Worm (Caenorhabditis elegans) whole organism, L2 larva: Measurements from ENCODE around the gene ZC443.7.
A peak's percentile ranks its signal among the peaks of the same experiment; 100 is the strongest.

Experiments
- F13H6.1 ChIP-seq: sonication (generic microtip); optimal IDR thresholded peaks from 2 replicates; lab custom pipeline; 2016; ENCODE audit warnings: missing genetic modification characterization, missing compliant biosample characterization
- alr-1 ChIP-seq: fragments of 150-350 bp; optimal IDR thresholded peaks from 2 replicates; lab custom pipeline; 2014; ENCODE audit warnings: missing biosample characterization, missing genetic modification characterization
- ama-1 ChIP-seq: fragments of 150-350 bp; optimal IDR thresholded peaks from 2 replicates; lab custom pipeline; 2018; ENCODE audit warnings: inconsistent platforms
- blmp-1 ChIP-seq: sonication (generic microtip); optimal IDR thresholded peaks from 2 replicates; lab custom pipeline; 2017; ENCODE audit warnings: missing genetic modification characterization, mild to moderate bottlenecking, missing compliant biosample characterization, antibody characterized with exemption, moderate library complexity; ENCODE audit not compliant: insufficient read depth
- ceh-16 ChIP-seq: fragments of 150-350 bp; optimal IDR thresholded peaks from 2 replicates; lab custom pipeline; 2014; ENCODE audit warnings: missing biosample characterization, missing genetic modification characterization
- ceh-82 ChIP-seq: fragments of 150-350 bp; optimal IDR thresholded peaks from 2 replicates; lab custom pipeline; 2014; ENCODE audit warnings: missing biosample characterization, missing genetic modification characterization
- elt-1 ChIP-seq: fragments of 150-350 bp; optimal IDR thresholded peaks from 2 replicates; lab custom pipeline; 2014; ENCODE audit warnings: missing biosample characterization, missing genetic modification characterization
- elt-3 ChIP-seq: sonication (generic microtip); optimal IDR thresholded peaks from 2 replicates; lab custom pipeline; 2017; ENCODE audit warnings: missing biosample characterization, missing genetic modification characterization
- fos-1 ChIP-seq: fragments of 150-350 bp; optimal IDR thresholded peaks from 2 replicates; lab custom pipeline; 2014; ENCODE audit warnings: missing biosample characterization, missing genetic modification characterization
- gmeb-1 ChIP-seq: fragments of 150-350 bp; optimal IDR thresholded peaks from 2 replicates; lab custom pipeline; 2014; ENCODE audit warnings: missing biosample characterization, missing genetic modification characterization
- lin-11 ChIP-seq: fragments of 150-350 bp; sonication (generic microtip); optimal IDR thresholded peaks from 2 replicates; lab custom pipeline; 2014; ENCODE audit warnings: missing biosample characterization, missing genetic modification characterization, inconsistent platforms, mixed read lengths
- lsy-2 ChIP-seq, 2 experiments: fragments of 150-350 bp in 1 of 2; sonication (generic microtip) in 1 of 2; optimal IDR thresholded peaks; 2 replicates each; lab custom pipeline; 2014 to 2017; ENCODE audit warnings: missing biosample characterization in 2 of 2, missing genetic modification characterization in 2 of 2
- mab-5 ChIP-seq: fragments of 150-350 bp; optimal IDR thresholded peaks from 2 replicates; lab custom pipeline; 2014; ENCODE audit warnings: missing biosample characterization, missing genetic modification characterization
- mbf-1 ChIP-seq: sonication (generic microtip); optimal IDR thresholded peaks from 2 replicates; lab custom pipeline; 2017; ENCODE audit warnings: missing biosample characterization, missing genetic modification characterization
- nhr-11 ChIP-seq: fragments of 150-350 bp; optimal IDR thresholded peaks from 2 replicates; lab custom pipeline; 2014; ENCODE audit warnings: missing biosample characterization, missing genetic modification characterization
- nhr-129 ChIP-seq: fragments of 150-350 bp; optimal IDR thresholded peaks from 2 replicates; lab custom pipeline; 2014; ENCODE audit warnings: missing biosample characterization, missing genetic modification characterization
- nhr-21 ChIP-seq: fragments of 150-350 bp; optimal IDR thresholded peaks from 2 replicates; lab custom pipeline; 2014; ENCODE audit warnings: missing biosample characterization, missing genetic modification characterization
- nhr-23 ChIP-seq: fragments of 150-350 bp; optimal IDR thresholded peaks from 2 replicates; lab custom pipeline; 2014; ENCODE audit warnings: missing biosample characterization, missing genetic modification reagents, missing genetic modification characterization
- nhr-25 ChIP-seq: fragments of 150-350 bp; sonication (generic microtip); optimal IDR thresholded peaks from 3 replicates; lab custom pipeline; 2014; ENCODE audit warnings: missing biosample characterization, missing genetic modification characterization
- nhr-77 ChIP-seq: fragments of 150-350 bp; optimal IDR thresholded peaks from 2 replicates; lab custom pipeline; 2014; ENCODE audit warnings: missing biosample characterization, missing genetic modification characterization
- peb-1 ChIP-seq: fragments of 150-350 bp; optimal IDR thresholded peaks from 2 replicates; lab custom pipeline; 2014; ENCODE audit warnings: missing biosample characterization, missing genetic modification characterization
- sem-4 ChIP-seq: fragments of 150-350 bp; optimal IDR thresholded peaks from 2 replicates; lab custom pipeline; 2014; ENCODE audit warnings: missing biosample characterization, missing genetic modification reagents, missing genetic modification characterization
- sma-9 ChIP-seq, 2 experiments: fragments of 150-350 bp in 1 of 2; sonication (generic microtip) in 1 of 2; optimal IDR thresholded peaks; 2 replicates each; lab custom pipeline; 2014 to 2016; ENCODE audit warnings: missing genetic modification characterization in 2 of 2, mild to moderate bottlenecking in 1 of 2, missing biosample characterization in 1 of 2, missing compliant biosample characterization in 1 of 2, missing genetic modification reagents in 1 of 2, moderate library complexity in 1 of 2
- unc-39 ChIP-seq: fragments of 150-350 bp; optimal IDR thresholded peaks from 2 replicates; lab custom pipeline; 2014; ENCODE audit warnings: missing biosample characterization, missing genetic modification characterization
- unc-55 ChIP-seq: fragments of 150-350 bp; sonication (generic microtip); optimal IDR thresholded peaks from 3 replicates; lab custom pipeline; 2014; ENCODE audit warnings: missing biosample characterization, missing genetic modification reagents, missing genetic modification characterization
- unc-62 ChIP-seq: fragments of 150-350 bp; optimal IDR thresholded peaks from 2 replicates; lab custom pipeline; 2014; ENCODE audit warnings: missing biosample characterization, missing genetic modification reagents, missing genetic modification characterization
- zag-1 ChIP-seq: fragments of 150-350 bp; optimal IDR thresholded peaks from 2 replicates; lab custom pipeline; 2014; ENCODE audit warnings: missing biosample characterization, missing genetic modification characterization
- ztf-11 ChIP-seq: sonication (generic microtip); optimal IDR thresholded peaks from 2 replicates; lab custom pipeline; 2017; ENCODE audit warnings: missing biosample characterization, missing genetic modification characterization

Gene ZC443.7

DNA sequence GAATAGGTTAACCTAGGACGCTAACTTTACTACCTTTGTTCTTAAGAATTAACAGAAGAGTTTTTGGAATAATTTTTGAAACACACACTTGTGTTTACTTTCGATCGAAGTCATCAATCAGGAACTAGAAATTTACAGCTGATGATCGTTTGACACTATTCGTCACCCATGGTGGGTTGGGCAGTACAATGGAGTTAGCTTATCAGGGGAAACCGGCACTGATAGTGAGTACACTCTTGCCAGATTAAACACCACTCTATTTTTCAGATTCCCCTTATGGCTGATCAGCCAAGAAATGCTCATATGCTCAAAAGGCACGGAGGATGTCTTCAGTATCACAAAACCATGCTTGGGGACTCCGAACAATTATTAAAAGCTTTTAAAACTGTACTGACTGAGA is 15.8 kb downstream of the ZC443.7 start:
- TF ChIP-seq blmp-1 = no peak
- TF ChIP-seq fos-1 = peak; percentile 68
- TF ChIP-seq, all 48 proteins: peak for 1

- TF ChIP-seq gmeb-1 (tag; lab: Kevin White, UChicago) (peak; percentile 5), ztf-11 (tag; lab: Kevin White, UChicago) (no peak), sma-9 (GFP tag; optimal IDR thresholded peaks at IDR 0.05; lab: Kevin White, UChicago) (peak; percentile 15), sma-9 (tag; optimal IDR thresholded peaks at IDR 0.05; lab: Kevin White, UChicago) (no peak), fos-1 (peak; percentile 52)
These were observed 18.5 kb downstream of the ZC443.7 start, which contains the start of gene ugt-16 for ce11 chrV:12824777-12825176. Gene ugt-16 (plus strand): TSS chrV:12825024.

DNA sequence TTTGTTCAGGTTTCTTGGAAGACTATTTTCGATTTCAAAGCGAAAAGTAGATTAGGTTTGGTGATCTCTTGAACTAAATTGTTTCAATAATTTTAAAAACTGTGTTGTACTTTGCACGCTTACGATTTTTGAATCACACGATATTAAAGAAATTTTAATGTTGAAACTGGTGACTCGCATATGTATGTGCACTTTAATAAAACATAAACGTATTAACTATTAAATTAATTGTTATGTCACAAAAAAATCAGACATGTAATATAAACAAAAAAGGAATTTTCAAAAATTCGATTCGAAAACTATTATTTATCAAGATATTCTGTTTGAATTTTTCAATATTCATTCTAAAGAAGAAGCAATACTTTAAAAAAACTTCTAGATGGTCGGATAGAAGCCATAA is 20.9 kb downstream of the ZC443.7 start, which contains the start of gene ugt-15:
Gene ugt-15 (plus strand): TSS at position 301 of the 400 bp plus-strand sequence.
- no peak for TF ChIP-seq nhr-23 (tag; lab: Kevin White, UChicago)
- no peak for TF ChIP-seq elt-3 (tag; lab: Kevin White, UChicago)
- no peak for TF ChIP-seq ceh-82 (tag; lab: Kevin White, UChicago)
- no peak for TF ChIP-seq ceh-16
- no peak for TF ChIP-seq mab-5 (tag; lab: Kevin White, UChicago)
- no peak for TF ChIP-seq sma-9 (GFP tag; optimal IDR thresholded peaks at IDR 0.05; lab: Kevin White, UChicago)
- no peak for TF ChIP-seq sma-9 (tag; optimal IDR thresholded peaks at IDR 0.05; lab: Kevin White, UChicago)

DNA sequence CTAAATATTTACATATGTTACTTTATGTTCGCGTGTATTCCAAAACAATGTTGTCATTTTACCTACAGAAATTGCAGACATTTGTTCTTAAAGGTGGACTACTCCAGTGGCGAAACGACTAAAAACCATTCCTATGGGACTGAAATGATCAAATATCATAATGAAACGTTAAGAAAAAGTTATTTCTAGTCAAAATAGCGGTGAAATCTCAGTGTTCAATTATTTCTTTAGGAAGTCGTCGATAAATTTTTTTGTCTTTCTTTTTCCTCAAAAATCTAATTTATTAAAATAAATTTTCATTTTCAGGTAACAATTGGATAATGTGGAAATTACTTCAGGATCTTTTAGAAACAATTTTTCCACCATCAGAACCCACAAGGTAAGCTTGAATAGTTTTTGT is 29.1 kb downstream of the ZC443.7 start, which contains the start of gene C44H9.4:
Gene C44H9.4 (plus strand): TSS at position 301 of the 400 bp plus-strand sequence.
- no peak for TF ChIP-seq nhr-11 (tag; lab: Kevin White, UChicago)
- no peak for TF ChIP-seq nhr-21 (tag; lab: Kevin White, UChicago)
- TF ChIP-seq, all 48 proteins: peak for 0

DNA sequence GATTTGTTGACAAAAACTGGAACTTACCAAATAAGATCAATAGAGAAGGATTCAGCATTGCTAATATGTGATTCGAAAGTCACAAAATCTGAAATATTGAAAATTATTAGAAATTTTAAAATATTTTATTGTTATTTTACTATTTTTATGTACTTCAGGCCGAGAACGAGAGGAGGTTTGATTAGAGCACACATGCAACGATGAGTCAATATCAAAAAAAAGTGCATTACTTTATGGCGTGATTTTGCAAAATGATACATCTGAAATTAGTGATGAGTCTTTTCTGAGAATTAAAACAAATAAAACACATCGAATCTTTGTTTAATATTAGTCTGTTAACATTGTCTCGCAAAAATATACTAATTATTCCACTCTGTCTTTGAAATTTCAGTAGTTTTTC is 38.5 kb downstream of the ZC443.7 start:
- TF ChIP-seq zag-1 (tag; lab: Kevin White, UChicago) = no peak
- peak; percentile 65 for TF ChIP-seq fos-1

- TF ChIP-seq lsy-2 (tag; optimal IDR thresholded peaks at IDR 0.05; lab: Kevin White, UChicago) (no peak), alr-1 (no peak), fos-1 (peak; percentile 16)
- TF ChIP-seq, all 48 proteins: peak for 1
These were observed 39.0 kb downstream of the ZC443.7 start, which contains the start of gene C44H9.6 for ce11 chrV:12845247-12845646. Gene C44H9.6 (minus strand): TSS chrV:12845347.

ce11 chrV:12849736-12850135 is 43.4 kb downstream of the ZC443.7 start, which contains the start of gene C44H9.5:
Gene C44H9.5 (minus strand): TSS chrV:12849864.
- TF ChIP-seq mbf-1 (no peak), nhr-11 (tag; lab: Kevin White, UChicago) (no peak), F13H6.1 (tag; lab: Kevin White, UChicago) (no peak), fos-1 (peak; percentile 8), sem-4 (no peak)

- TF ChIP-seq mab-5 (tag; lab: Kevin White, UChicago) (no peak), unc-62 (no peak), elt-1 (tag; lab: Kevin White, UChicago) (no peak), fos-1 (peak; percentile 8), gmeb-1 (tag; lab: Kevin White, UChicago) (no peak)
These were observed 46.1 kb downstream of the ZC443.7 start for ce11 chrV:12852355-12852754.

DNA sequence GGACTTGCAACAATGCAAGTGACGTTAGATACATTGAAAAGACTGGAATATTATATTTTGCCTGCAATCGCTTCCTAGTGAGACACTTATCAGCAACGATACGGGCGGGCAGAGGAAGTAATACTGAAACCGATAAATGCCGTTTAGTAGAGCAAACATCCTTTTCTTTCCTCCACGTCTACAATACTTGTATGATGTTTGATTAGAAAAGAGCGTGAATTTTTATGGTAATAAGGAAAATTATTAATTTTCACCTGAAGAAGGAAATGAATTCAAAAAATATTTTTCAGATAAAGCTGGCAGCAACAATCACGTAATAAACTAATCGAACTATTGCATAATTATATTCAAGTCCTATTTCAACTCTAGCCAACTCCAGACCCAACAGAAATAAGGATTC is 48.5 kb downstream of the ZC443.7 start, which contains the start of gene C44H9.7:
Gene C44H9.7 (minus strand): TSS at position 101 of the 400 bp plus-strand sequence.
- TF ChIP-seq unc-39 (tag; lab: Kevin White, UChicago) = no peak
- no peak for TF ChIP-seq mbf-1
- TF ChIP-seq nhr-77 (tag; lab: Kevin White, UChicago) = no peak
- no peak for TF ChIP-seq ztf-11 (tag; lab: Kevin White, UChicago)
- TF ChIP-seq lin-11 = no peak
- no peak for TF ChIP-seq nhr-25
- TF ChIP-seq gmeb-1 (tag; lab: Kevin White, UChicago) = no peak
- TF ChIP-seq nhr-129 (tag; lab: Kevin White, UChicago) = no peak
- TF ChIP-seq ama-1 (lab: Kevin White, UChicago) = no peak
- no peak for TF ChIP-seq unc-55 (GFP tag; lab: Kevin White, UChicago)
- no peak for TF ChIP-seq ceh-82 (tag; lab: Kevin White, UChicago)
- no peak for TF ChIP-seq peb-1 (tag; lab: Kevin White, UChicago)
- TF ChIP-seq, all 48 proteins: peak for 0
